Worm (Caenorhabditis elegans): ENCODE measurements around the gene acc-1.

DNA sequence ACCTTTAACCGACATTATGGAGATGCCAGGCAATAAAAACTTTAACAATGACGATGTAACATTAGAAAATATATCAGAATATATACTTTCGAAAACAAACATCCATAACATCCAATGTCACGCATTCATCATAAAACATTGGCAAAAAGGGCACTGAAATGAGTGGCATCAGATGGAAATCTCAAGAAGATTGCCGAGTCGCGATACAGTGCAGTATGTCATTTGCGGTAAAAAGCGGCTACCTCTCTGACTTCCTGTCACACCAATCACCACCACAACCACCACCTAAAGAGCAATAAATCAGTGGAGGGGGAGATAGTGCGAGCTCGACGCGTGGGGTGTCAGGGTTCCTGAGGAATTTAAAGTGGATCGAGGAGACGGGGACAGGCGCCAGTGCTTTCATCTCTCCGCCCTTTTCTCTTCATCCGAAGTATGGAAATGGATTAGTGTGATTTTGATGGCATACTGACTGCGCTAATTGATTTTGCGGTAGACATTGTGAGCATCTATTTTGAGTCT, 44.7 kb upstream of the acc-1 start:
- TF ChIP-seq egl-27 (tag; optimal IDR thresholded peaks at IDR 0.05) (no peak), R02D3.7 (tag; optimal IDR thresholded peaks at IDR 0.05) (no peak), unc-55 (GFP tag; optimal IDR thresholded peaks at IDR 0.05) (no peak), nhr-10 (tag; optimal IDR thresholded peaks at IDR 0.05) (no peak), snpc-4 (tag; optimal IDR thresholded peaks at IDR 0.05) (no peak), ztf-11 (tag; optimal IDR thresholded peaks at IDR 0.05) (no peak), nhr-77 (tag; optimal IDR thresholded peaks at IDR 0.05) (no peak), lin-13 (GFP tag; optimal IDR thresholded peaks at IDR 0.05) (no peak), nhr-237 (tag; optimal IDR thresholded peaks at IDR 0.05) (no peak), aly-2 (tag; optimal IDR thresholded peaks at IDR 0.05) (no peak), zag-1 (tag; optimal IDR thresholded peaks at IDR 0.05) (no peak), unc-39 (tag; optimal IDR thresholded peaks at IDR 0.05) (no peak), nhr-25 (tag; optimal IDR thresholded peaks at IDR 0.05) (no peak), elt-1 (tag; optimal IDR thresholded peaks at IDR 0.05) (peak; percentile 60)

Data from whole organism, L2 larva.